Fruit fly (Drosophila melanogaster): ENCODE data around the gene CG9521.

The CG9521 gene

DNA sequence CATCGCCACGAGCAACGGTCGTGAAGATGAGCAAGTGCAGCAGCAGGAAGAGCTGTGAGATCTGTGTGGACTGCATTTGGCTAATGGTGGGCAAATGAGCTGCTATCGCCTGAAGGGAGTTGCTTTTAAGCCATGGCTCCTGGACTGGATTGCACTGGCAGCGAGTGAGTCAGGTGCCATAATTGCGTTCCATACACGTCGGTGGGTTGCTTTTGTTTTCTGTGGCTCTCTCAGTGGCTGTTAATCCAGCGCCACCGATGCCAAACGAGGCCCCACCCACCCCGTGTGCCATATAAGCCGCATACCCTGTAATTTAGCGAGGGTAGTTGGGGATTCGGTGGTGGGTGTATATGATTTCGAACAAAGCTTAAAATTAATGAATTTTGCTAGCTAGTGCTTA is 8.4 kb downstream of the CG9521 start, which contains the start of gene CG12539:
TSS of gene CG12539 (minus strand) at position 101 of the 400 bp plus-strand sequence.
- TF ChIP-seq ase (GFP tag; IDR thresholded peaks at IDR 0.05), result no peak
- TF ChIP-seq dm (GFP tag; optimal IDR thresholded peaks at IDR 0.05), result no peak
- no peak for TF ChIP-seq CG12155 (GFP tag; optimal IDR thresholded peaks at IDR 0.05)
- TF ChIP-seq Hr51 (GFP tag; optimal IDR thresholded peaks at IDR 0.05), result no peak
- TF ChIP-seq ap (GFP tag; IDR thresholded peaks at IDR 0.05), result no peak
- peak; percentile 28 for TF ChIP-seq D19B (GFP tag; optimal IDR thresholded peaks at IDR 0.05)
- no peak for TF ChIP-seq CG30020 (tag; optimal IDR thresholded peaks at IDR 0.05)
- TF ChIP-seq CG34376 (GFP tag; optimal IDR thresholded peaks at IDR 0.05), result no peak

DNA sequence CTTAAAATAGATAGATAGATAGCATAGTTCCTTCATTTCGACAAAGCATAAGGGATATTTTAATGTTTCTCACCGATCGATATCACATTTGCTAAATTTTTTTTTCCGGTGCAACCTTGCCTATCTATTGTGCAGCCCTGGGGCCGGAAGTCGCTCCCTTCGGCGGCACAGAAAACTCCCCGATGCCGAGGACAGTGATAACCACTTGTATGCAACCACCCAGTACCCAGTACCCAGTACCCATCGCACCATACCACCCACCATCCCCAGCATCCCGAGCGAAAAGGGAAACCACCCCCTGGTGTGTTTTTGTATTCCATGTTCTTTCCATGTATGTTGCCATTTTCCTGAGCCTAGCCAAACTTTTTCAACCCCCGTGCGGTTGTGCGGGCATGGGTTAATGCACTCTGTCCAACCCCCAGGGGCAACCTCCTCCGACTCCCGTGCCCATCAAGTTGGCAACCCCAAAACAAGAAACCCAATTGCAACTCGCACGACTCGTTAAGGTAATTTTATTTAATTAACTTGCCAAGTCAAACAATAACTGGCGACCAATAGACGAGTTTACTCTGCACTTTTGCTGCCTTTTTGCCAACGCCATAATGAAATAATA is 11.1 kb downstream of the CG9521 start:
- TF ChIP-seq CG33557 (GFP tag; optimal IDR thresholded peaks at IDR 0.05) (no peak), CG8359 (GFP tag; optimal IDR thresholded peaks at IDR 0.05; ENCODE audit: borderline replicate concordance) (no peak), schlank (tag; optimal IDR thresholded peaks at IDR 0.05) (no peak), CG4404 (GFP tag; IDR thresholded peaks at IDR 0.05) (no peak), row (GFP tag; IDR thresholded peaks at IDR 0.05) (peak; percentile 28; the same call in 2 of the 3 replicates), Med (GFP tag) (peak; percentile 15), odd (GFP tag; optimal IDR thresholded peaks at IDR 0.05) (no peak), CG3847 (GFP tag; IDR thresholded peaks at IDR 0.05) (no peak), chif (GFP tag; optimal IDR thresholded peaks at IDR 0.05) (no peak), CG18599 (GFP tag; optimal IDR thresholded peaks at IDR 0.05) (peak; percentile 9), CG10431 (GFP tag; optimal IDR thresholded peaks at IDR 0.05) (peak; percentile 100), CG13424 (tag; optimal IDR thresholded peaks at IDR 0.05) (peak; percentile 7), CG6272 (GFP tag; IDR thresholded peaks at IDR 0.05) (no peak), Hand (GFP tag; optimal IDR thresholded peaks at IDR 0.05) (no peak), bigmax (GFP tag; optimal IDR thresholded peaks at IDR 0.05) (no peak), sens (GFP tag) (peak; percentile 66), CG31441 (GFP tag; IDR thresholded peaks at IDR 0.05) (0 out of 2 replicates have a peak, but pooled peaks have one; percentile 10), ranshi (GFP tag; IDR thresholded peaks at IDR 0.05) (no peak), chinmo (GFP tag; IDR thresholded peaks at IDR 0.05; ENCODE audit: partially characterized antibody) (0 out of 4 replicates have a peak, but pooled peaks have one; percentile 30), seq (GFP tag; IDR thresholded peaks at IDR 0.05) (peak; percentile 62; the same call in 1 of the 2 replicates), pzg (GFP tag; optimal IDR thresholded peaks at IDR 0.05) (no peak), CG2678 (tag; optimal IDR thresholded peaks at IDR 0.05) (peak; percentile 8), toy (GFP tag; IDR thresholded peaks at IDR 0.05) (no peak), zfh1 (GFP tag; IDR thresholded peaks at IDR 0.05) (peak; percentile 34; the same call in 1 of the 3 replicates), tll (GFP tag; optimal IDR thresholded peaks at IDR 0.05) (no peak), sob (GFP tag; IDR thresholded peaks at IDR 0.05) (0 out of 2 replicates have a peak, but pooled peaks have one; percentile 15), CG12236 (GFP tag; optimal IDR thresholded peaks at IDR 0.05) (no peak), Oaz (GFP tag; IDR thresholded peaks at IDR 0.05) (no peak), Jarid2 (GFP tag; optimal IDR thresholded peaks at IDR 0.05) (no peak), Dbx (GFP tag; IDR thresholded peaks at IDR 0.05) (0 out of 3 replicates have a peak, but pooled peaks have one; percentile 21), E2f2 (GFP tag; IDR thresholded peaks at IDR 0.05) (no peak; the same call in 1 of the 2 replicates), CG15073 (GFP tag; optimal IDR thresholded peaks at IDR 0.05) (no peak), fu2 (GFP tag; optimal IDR thresholded peaks at IDR 0.05) (no peak), CG6175 (GFP tag; IDR thresholded peaks at IDR 0.05) (no peak), CG33213 (GFP tag; optimal IDR thresholded peaks at IDR 0.05) (no peak), CG2199 (GFP tag; IDR thresholded peaks at IDR 0.05) (0 out of 3 replicates have a peak, but pooled peaks have one; percentile 43), Optix (GFP tag; IDR thresholded peaks at IDR 0.05) (0 out of 3 replicates have a peak, but pooled peaks have one; percentile 28), Sox102F (GFP tag; optimal IDR thresholded peaks at IDR 0.05) (peak; percentile 21), CG6791 (GFP tag; IDR thresholded peaks at IDR 0.05; ENCODE audit: partially characterized antibody) (no peak), CG2889 (GFP tag; IDR thresholded peaks at IDR 0.05) (no peak)

All from whole organism, embryonic.